Fruit fly (Drosophila melanogaster): ENCODE measurements around the gene PolrMT.

PolrMT gene

DNA sequence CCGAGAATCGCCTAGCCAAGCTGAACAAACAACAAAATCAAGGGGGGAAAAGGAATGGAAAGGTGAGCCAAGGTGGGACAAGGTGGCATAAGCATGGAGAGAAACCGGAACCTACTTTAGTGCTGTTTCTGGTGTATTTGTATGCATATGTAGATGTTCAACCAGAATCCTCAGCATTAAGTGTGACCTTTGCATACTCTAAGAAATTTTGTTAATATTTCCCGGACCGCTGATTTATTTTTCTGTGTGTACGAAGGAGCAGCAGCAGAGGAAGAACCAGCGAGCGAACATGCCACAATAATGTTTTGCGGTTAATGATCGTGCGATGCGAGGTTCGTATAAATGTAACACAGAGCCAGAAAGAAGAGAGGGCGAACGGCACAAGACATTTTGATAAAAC lies 43.1 kb downstream of the PolrMT start (continued):
- TF ChIP-seq CG17568 (GFP tag; optimal IDR thresholded peaks at IDR 0.05) (no peak), CG10959 (GFP tag; IDR thresholded peaks at IDR 0.05) (no peak), CG12104 (GFP tag; optimal IDR thresholded peaks at IDR 0.05) (no peak), CG8388 (GFP tag; optimal IDR thresholded peaks at IDR 0.05) (no peak), CG2712 (tag; optimal IDR thresholded peaks at IDR 0.05) (peak; percentile 20), Dip3 (GFP tag; optimal IDR thresholded peaks at IDR 0.05) (no peak), abd-A (tag; optimal IDR thresholded peaks at IDR 0.05) (no peak), Nf-YC (tag; optimal IDR thresholded peaks at IDR 0.05) (no peak), CG12236 (GFP tag; optimal IDR thresholded peaks at IDR 0.05) (no peak), CG4360 (GFP tag; IDR thresholded peaks at IDR 0.05) (no peak), lov (optimal IDR thresholded peaks at IDR 0.05) (no peak), lov (GFP tag; IDR thresholded peaks at IDR 0.05) (no peak), CG6175 (GFP tag; IDR thresholded peaks at IDR 0.05) (no peak), Xrp1 (GFP tag; IDR thresholded peaks at IDR 0.05) (peak; percentile 56; the same call in 1 of the 2 replicates), CG3995 (GFP tag; optimal IDR thresholded peaks at IDR 0.05) (no peak), lbe (GFP tag; optimal IDR thresholded peaks at IDR 0.05) (peak; percentile 45), en (GFP tag; optimal IDR thresholded peaks at IDR 0.05) (no peak), CG33213 (GFP tag; optimal IDR thresholded peaks at IDR 0.05) (no peak), lola (GFP tag; optimal IDR thresholded peaks at IDR 0.05) (peak in 1 of 3 experiments; percentile 8), CG11456 (GFP tag; IDR thresholded peaks at IDR 0.05) (no peak), H15 (GFP tag; IDR thresholded peaks at IDR 0.05) (no peak), CG3726 (GFP tag; IDR thresholded peaks at IDR 0.05) (peak; percentile 29; the same call in 1 of the 3 replicates), Aef1 (GFP tag; IDR thresholded peaks at IDR 0.05) (no peak), CG17328 (GFP tag; IDR thresholded peaks at IDR 0.05) (0 out of 2 replicates have a peak, but pooled peaks have one; percentile 24), gro (GFP tag; optimal IDR thresholded peaks at IDR 0.05) (no peak), CG13424 (tag; optimal IDR thresholded peaks at IDR 0.05) (no peak), trem (tag; optimal IDR thresholded peaks at IDR 0.05) (no peak), CG7556 (GFP tag; optimal IDR thresholded peaks at IDR 0.05) (no peak), Dek (tag; optimal IDR thresholded peaks at IDR 0.05) (no peak), CG14050 (GFP tag; IDR thresholded peaks at IDR 0.05) (no peak), crol (GFP tag; IDR thresholded peaks at IDR 0.05) (no peak), CG15514 (GFP tag; optimal IDR thresholded peaks at IDR 0.05) (no peak), CG12219 (GFP tag; optimal IDR thresholded peaks at IDR 0.05) (no peak), CG43689 (GFP tag; IDR thresholded peaks at IDR 0.05) (no peak), HLH54F (GFP tag; optimal IDR thresholded peaks at IDR 0.05) (no peak), CG16815 (GFP tag; optimal IDR thresholded peaks at IDR 0.05) (peak; percentile 14), CG11398 (GFP tag; optimal IDR thresholded peaks at IDR 0.05) (no peak), nerfin-1 (tag; optimal IDR thresholded peaks at IDR 0.05) (no peak), Fer1 (GFP tag; optimal IDR thresholded peaks at IDR 0.05) (no peak), ranshi (GFP tag; IDR thresholded peaks at IDR 0.05) (peak; percentile 38; the same call in 1 of the 2 replicates), Asciz (GFP tag; optimal IDR thresholded peaks at IDR 0.05) (no peak), kni (GFP tag; optimal IDR thresholded peaks at IDR 0.05) (no peak), CG32772 (GFP tag; IDR thresholded peaks at IDR 0.05) (0 out of 2 replicates have a peak, but pooled peaks have one; percentile 8), CG32532 (GFP tag; IDR thresholded peaks at IDR 0.05) (no peak), cas (GFP tag; IDR thresholded peaks at IDR 0.05) (no peak), Eip74EF (GFP tag; optimal IDR thresholded peaks at IDR 0.05) (no peak), Camta (GFP tag; optimal IDR thresholded peaks at IDR 0.05) (no peak), Xbp1 (GFP tag; optimal IDR thresholded peaks at IDR 0.05) (peak; percentile 10), otp (GFP tag; IDR thresholded peaks at IDR 0.05) (no peak), Side (GFP tag; optimal IDR thresholded peaks at IDR 0.05) (no peak), Fer2 (tag; optimal IDR thresholded peaks at IDR 0.05) (no peak), CG18764 (GFP tag; optimal IDR thresholded peaks at IDR 0.05) (no peak)
